Fruit fly (Drosophila melanogaster): ENCODE results near the gene Nlp.

Nlp gene

dm6 chr3R:30058057-30058868 lies 53.7 kb downstream of the Nlp start, which contains the start of gene sima:
sima (plus strand) TSS chr3R:30058311.
- TF ChIP-seq CG7556 (GFP tag; optimal IDR thresholded peaks at IDR 0.05) (no peak), CG18599 (GFP tag; optimal IDR thresholded peaks at IDR 0.05) (peak; percentile 24), CG9932 (GFP tag; IDR thresholded peaks at IDR 0.05) (peak; percentile 63), CG30431 (GFP tag; optimal IDR thresholded peaks at IDR 0.05) (no peak), CG15514 (GFP tag; optimal IDR thresholded peaks at IDR 0.05) (peak; percentile 57), Ptx1 (GFP tag; IDR thresholded peaks at IDR 0.05) (peak; percentile 52; the same call in 1 of the 2 replicates), CG12236 (GFP tag; optimal IDR thresholded peaks at IDR 0.05) (no peak), tio (GFP tag; optimal IDR thresholded peaks at IDR 0.05) (no peak), mirr (GFP tag; optimal IDR thresholded peaks at IDR 0.05) (no peak), CG6654 (GFP tag; optimal IDR thresholded peaks at IDR 0.05) (no peak), CG12942 (GFP tag; optimal IDR thresholded peaks at IDR 0.05) (no peak), CG6765 (GFP tag; optimal IDR thresholded peaks at IDR 0.05) (peak; percentile 37), ATbp (GFP tag; optimal IDR thresholded peaks at IDR 0.05) (no peak), CG4617 (GFP tag; optimal IDR thresholded peaks at IDR 0.05; ENCODE audit: borderline replicate concordance) (peak; percentile 86), rib (GFP tag; IDR thresholded peaks at IDR 0.05) (no peak), sd (tag; optimal IDR thresholded peaks at IDR 0.05) (no peak), CG15269 (tag; optimal IDR thresholded peaks at IDR 0.05) (peak; percentile 4), H15 (GFP tag; IDR thresholded peaks at IDR 0.05) (no peak), B-H2 (GFP tag; optimal IDR thresholded peaks at IDR 0.05) (no peak), HHEX (GFP tag; optimal IDR thresholded peaks at IDR 0.05) (no peak), psq (GFP tag; optimal IDR thresholded peaks at IDR 0.05) (peak; percentile 98), HLH3B (GFP tag; IDR thresholded peaks at IDR 0.05) (no peak), CG4360 (GFP tag; IDR thresholded peaks at IDR 0.05) (no peak; the same call in 1 of the 2 replicates), Drgx (GFP tag; IDR thresholded peaks at IDR 0.05) (peak; percentile 41; the same call in 1 of the 2 replicates), cas (GFP tag; IDR thresholded peaks at IDR 0.05) (peak; percentile 17; the same call in 1 of the 2 replicates), eyg (GFP tag; optimal IDR thresholded peaks at IDR 0.05) (peak; percentile 35), usp (GFP tag; optimal IDR thresholded peaks at IDR 0.05) (no peak), bbx (GFP tag; IDR thresholded peaks at IDR 0.05; ENCODE audit: partially characterized antibody) (no peak), crc (GFP tag; optimal IDR thresholded peaks at IDR 0.05) (no peak), stwl (tag; optimal IDR thresholded peaks at IDR 0.05) (peak; percentile 65), Ssrp (tag; optimal IDR thresholded peaks at IDR 0.05) (no peak), CG3838 (GFP tag; optimal IDR thresholded peaks at IDR 0.05) (no peak), CG2129 (GFP tag; IDR thresholded peaks at IDR 0.05; ENCODE audit: partially characterized antibody) (no peak), Xbp1 (GFP tag; optimal IDR thresholded peaks at IDR 0.05) (peak; percentile 57), Spps (tag; optimal IDR thresholded peaks at IDR 0.05) (no peak), gfzf (GFP tag; optimal IDR thresholded peaks at IDR 0.05) (peak; percentile 96), Oaz (GFP tag; IDR thresholded peaks at IDR 0.05) (no peak), kni (GFP tag; optimal IDR thresholded peaks at IDR 0.05) (no peak), CG14860 (GFP tag; IDR thresholded peaks at IDR 0.05; ENCODE audit: partially characterized antibody) (no peak), dati (GFP tag; IDR thresholded peaks at IDR 0.05) (no peak), CG15479 (GFP tag; optimal IDR thresholded peaks at IDR 0.05) (no peak), Deaf1 (tag; optimal IDR thresholded peaks at IDR 0.05) (peak; percentile 30), tna (GFP tag; IDR thresholded peaks at IDR 0.05; ENCODE audit: partially characterized antibody) (no peak), hth (optimal IDR thresholded peaks at IDR 0.05) (no peak), Dip3 (GFP tag; optimal IDR thresholded peaks at IDR 0.05) (peak; percentile 18), slp2 (GFP tag; optimal IDR thresholded peaks at IDR 0.05) (no peak), CG30020 (tag; optimal IDR thresholded peaks at IDR 0.05) (peak; percentile 40), phol (tag; optimal IDR thresholded peaks at IDR 0.05) (peak; percentile 37), repo (GFP tag; optimal IDR thresholded peaks at IDR 0.05) (no peak)

Measured in whole organism, embryonic.